Worm (Caenorhabditis elegans) whole organism, L4 larva: ENCODE results near the gene W02D7.8.

Experiments
- D1046.2 ChIP-seq: fragments of 200-800 bp; sonication (Bioruptor generic); IDR thresholded peaks from 2 replicates; pipeline ENCODE4 v1.3.6; 2022; ENCODE audit warnings: missing genetic modification characterization, missing compliant biosample characterization
- F44E2.7 ChIP-seq: fragments of 200-800 bp; sonication (Bioruptor generic); IDR thresholded peaks from 2 replicates; pipeline ENCODE4 v2.1.2; 2022; ENCODE audit warnings: missing genetic modification characterization, missing compliant biosample characterization
- R02D3.7 ChIP-seq: fragments of 150-350 bp; sonication (generic microtip); optimal IDR thresholded peaks from 3 replicates; lab custom pipeline; 2014; ENCODE audit warnings: missing biosample characterization, missing genetic modification characterization
- T20F7.1 ChIP-seq: fragments of 200-800 bp; sonication (Bioruptor generic); optimal IDR thresholded peaks from 2 replicates; lab custom pipeline; 2018; ENCODE audit warnings: mild to moderate bottlenecking, missing genetic modification characterization, missing compliant biosample characterization
- Y105C5A.15 ChIP-seq: fragments of 200-800 bp; sonication (Bioruptor generic); IDR thresholded peaks from 2 replicates; pipeline ENCODE4 v1.3.6; 2022; ENCODE audit warnings: missing genetic modification characterization, missing compliant biosample characterization
- Y48G9A.11 ChIP-seq: fragments of 200-800 bp; sonication (Bioruptor generic); IDR thresholded peaks from 2 replicates; pipeline ENCODE4 v1.3.6; 2022; ENCODE audit warnings: missing genetic modification reagents, missing genetic modification characterization, missing compliant biosample characterization
- Y5F2A.4 ChIP-seq: fragments of 200-800 bp; sonication (Bioruptor generic); optimal IDR thresholded peaks from 2 replicates; lab custom pipeline; 2018; ENCODE audit warnings: mild to moderate bottlenecking, missing genetic modification characterization, missing compliant biosample characterization
- Y75B8A.6 ChIP-seq: fragments of 200-800 bp; sonication (Bioruptor generic); IDR thresholded peaks from 2 replicates; pipeline ENCODE4 v1.3.6; 2022; ENCODE audit warnings: missing genetic modification reagents, missing genetic modification characterization, missing compliant biosample characterization
- ZK546.5 ChIP-seq, 2 experiments: sonication (generic microtip); optimal IDR thresholded peaks; 2 replicates each; lab custom pipeline; 2017; ENCODE audit warnings: missing biosample characterization in 2 of 2, missing genetic modification characterization in 2 of 2
- aly-2 ChIP-seq: sonication (generic microtip); optimal IDR thresholded peaks from 2 replicates; lab custom pipeline; 2018; ENCODE audit warnings: missing biosample characterization, missing genetic modification characterization
- ama-1 ChIP-seq: fragments of 150-350 bp; optimal IDR thresholded peaks from 2 replicates; lab custom pipeline; 2014; ENCODE audit warnings: inconsistent platforms, mixed read lengths
- attf-4 ChIP-seq: sonication (generic microtip); optimal IDR thresholded peaks from 3 replicates; lab custom pipeline; 2017; ENCODE audit warnings: missing biosample characterization, missing genetic modification characterization
- ceh-20 ChIP-seq: fragments of 200-800 bp; sonication (Bioruptor generic); IDR thresholded peaks from 2 replicates; pipeline ENCODE4 v1.3.6; 2022; ENCODE audit warnings: missing genetic modification reagents, missing genetic modification characterization, missing compliant biosample characterization
- ceh-44 ChIP-seq: fragments of 200-800 bp; sonication (Bioruptor generic); IDR thresholded peaks from 2 replicates; pipeline ENCODE4 v1.3.6; 2022; ENCODE audit warnings: missing genetic modification reagents, missing genetic modification characterization, missing compliant biosample characterization
- cey-2 ChIP-seq: sonication (generic microtip); optimal IDR thresholded peaks from 3 replicates; lab custom pipeline; 2017; ENCODE audit warnings: missing genetic modification characterization, mild to moderate bottlenecking, missing compliant biosample characterization, antibody characterized with exemption, borderline replicate concordance; ENCODE audit not compliant: insufficient read depth
- daf-16 ChIP-seq, 3 experiments: sonication (generic microtip); optimal IDR thresholded peaks; 2 replicates each; lab custom pipeline; 2016 to 2017; ENCODE audit warnings: missing genetic modification characterization in 3 of 3, missing genetic modification reagents in 3 of 3, mild to moderate bottlenecking in 2 of 3, missing compliant biosample characterization in 2 of 3, missing biosample characterization in 1 of 3, moderate library complexity in 1 of 3
- dpl-1 ChIP-seq: fragments of 150-350 bp; optimal IDR thresholded peaks from 2 replicates; lab custom pipeline; 2014; ENCODE audit warnings: missing biosample characterization, missing genetic modification reagents, missing genetic modification characterization
- egl-27 ChIP-seq: sonication (generic microtip); optimal IDR thresholded peaks from 3 replicates; lab custom pipeline; 2017; ENCODE audit warnings: missing biosample characterization, missing genetic modification reagents, missing genetic modification characterization
- fkh-10 ChIP-seq: fragments of 150-350 bp; optimal IDR thresholded peaks from 2 replicates; lab custom pipeline; 2014; ENCODE audit warnings: missing biosample characterization, missing genetic modification reagents, missing genetic modification characterization
- lim-7 ChIP-seq: fragments of 200-800 bp; sonication (Bioruptor generic); IDR thresholded peaks from 2 replicates; pipeline ENCODE4 v1.3.6; 2022; ENCODE audit warnings: missing genetic modification characterization, missing compliant biosample characterization
- lin-15B ChIP-seq: fragments of 150-350 bp; sonication (generic microtip); optimal IDR thresholded peaks from 3 replicates; lab custom pipeline; 2014; ENCODE audit warnings: missing biosample characterization, missing genetic modification characterization
- lin-29 ChIP-seq: fragments of 200-800 bp; sonication (Bioruptor generic); IDR thresholded peaks from 2 replicates; pipeline ENCODE4 v1.3.6; 2022; ENCODE audit warnings: missing genetic modification reagents, missing genetic modification characterization, missing compliant biosample characterization
- mes-2 ChIP-seq: sonication (generic microtip); optimal IDR thresholded peaks from 2 replicates; lab custom pipeline; 2016; ENCODE audit warnings: missing genotype, mild to moderate bottlenecking, missing genetic modification characterization, missing compliant biosample characterization; ENCODE audit not compliant: poor library complexity, severe bottlenecking
- mxl-2 ChIP-seq: fragments of 200-800 bp; sonication (Bioruptor generic); conservative IDR thresholded peaks from 2 replicates; pipeline ENCODE4 v1.3.6; 2022; ENCODE audit warnings: missing genetic modification reagents, missing genetic modification characterization, missing compliant biosample characterization
- mxl-3 ChIP-seq: fragments of 200-800 bp; sonication (Bioruptor generic); optimal IDR thresholded peaks from 2 replicates; lab custom pipeline; 2018; ENCODE audit warnings: mild to moderate bottlenecking, missing genetic modification characterization, missing compliant biosample characterization
- nhr-10 ChIP-seq: fragments of 150-350 bp; optimal IDR thresholded peaks from 2 replicates; lab custom pipeline; 2014; ENCODE audit warnings: missing biosample characterization, missing genetic modification characterization
- nhr-102 ChIP-seq: sonication (generic microtip); optimal IDR thresholded peaks from 2 replicates; lab custom pipeline; 2016; ENCODE audit warnings: mild to moderate bottlenecking, missing genetic modification characterization, moderate library complexity, missing compliant biosample characterization
- nhr-48 ChIP-seq: sonication (generic microtip); optimal IDR thresholded peaks from 2 replicates; lab custom pipeline; 2016; ENCODE audit warnings: mild to moderate bottlenecking, missing genetic modification characterization, missing compliant biosample characterization
- nhr-77 ChIP-seq: fragments of 150-350 bp; optimal IDR thresholded peaks from 2 replicates; lab custom pipeline; 2014; ENCODE audit warnings: missing biosample characterization, missing genetic modification characterization
- php-3 ChIP-seq: fragments of 200-800 bp; sonication (Bioruptor generic); IDR thresholded peaks from 2 replicates; pipeline ENCODE4 v1.3.6; 2022; ENCODE audit warnings: missing genetic modification reagents, missing genetic modification characterization, missing compliant biosample characterization
- pqm-1 ChIP-seq: sonication (generic microtip); optimal IDR thresholded peaks from 2 replicates; lab custom pipeline; 2017; ENCODE audit warnings: missing biosample characterization, missing genetic modification characterization
- tra-1 ChIP-seq: fragments of 200-800 bp; sonication (Bioruptor generic); IDR thresholded peaks from 2 replicates; pipeline ENCODE4 v1.3.6; 2022; ENCODE audit warnings: missing genetic modification reagents, missing genetic modification characterization, missing compliant biosample characterization
- unc-62 ChIP-seq, 3 experiments: fragments of 150-350 bp in 1 of 3; sonication (generic microtip); optimal IDR thresholded peaks in 2 of 3; peaks in 1 of 3; 1 replicate in 1 of 3; 2 replicates in 2 of 3; lab custom pipeline; 2014 to 2017; ENCODE audit warnings: missing biosample characterization in 3 of 3, missing genetic modification characterization in 3 of 3, missing genetic modification reagents in 3 of 3, missing genotype in 1 of 3
- zag-1 ChIP-seq: fragments of 150-350 bp; optimal IDR thresholded peaks from 2 replicates; lab custom pipeline; 2014; ENCODE audit warnings: missing biosample characterization, missing genetic modification characterization
- ztf-11 ChIP-seq: fragments of 150-350 bp; optimal IDR thresholded peaks from 2 replicates; lab custom pipeline; 2014; ENCODE audit warnings: missing biosample characterization, missing genetic modification characterization

Gene W02D7.8

ce11 chrV:8267275-8267674, 39.0 kb downstream of the W02D7.8 start (continued):
- TF ChIP-seq php-3 (GFP tag; lab: Robert Waterston, UW) = no peak
- peak; percentile 92 for TF ChIP-seq nhr-77 (tag; lab: Kevin White, UChicago)
- TF ChIP-seq lim-7 = no peak
- no peak for TF ChIP-seq daf-16 (GFP tag; optimal IDR thresholded peaks at IDR 0.05; lab: Kevin White, UChicago)
- peak; percentile 67 for TF ChIP-seq daf-16 (tag; optimal IDR thresholded peaks at IDR 0.05; lab: Kevin White, UChicago)
- no peak for TF ChIP-seq mxl-3 (GFP tag; lab: Kevin White, UChicago)
- TF ChIP-seq dpl-1 (GFP tag; lab: Kevin White, UChicago) = no peak
- peak; percentile 28 for TF ChIP-seq nhr-48 (tag; lab: Kevin White, UChicago)
- peak; percentile 32 for TF ChIP-seq nhr-10 (tag; lab: Kevin White, UChicago)
- no peak for TF ChIP-seq F44E2.7
- peak; percentile 93 for TF ChIP-seq pqm-1 (tag; lab: Kevin White, UChicago)

- TF ChIP-seq unc-62 (GFP tag; optimal IDR thresholded peaks at IDR 0.05 in 1 of 2; lab: Kevin White, UChicago) (peak in 1 of 2 experiments; percentile 32), unc-62 (tag; optimal IDR thresholded peaks at IDR 0.05; lab: Kevin White, UChicago) (no peak), Y105C5A.15 (no peak)
These were observed 40.0 kb downstream of the W02D7.8 start, which contains the start of gene F21F8.5 for ce11 chrV:8266232-8266631. F21F8.5 (minus strand) TSS chrV:8266332.

- no peak for TF ChIP-seq D1046.2
- TF ChIP-seq Y5F2A.4 (GFP tag; lab: Kevin White, UChicago) = no peak
- no peak for TF ChIP-seq mes-2 (tag; lab: Kevin White, UChicago)
- TF ChIP-seq lin-29 (GFP tag; lab: Robert Waterston, UW) = no peak
- no peak for TF ChIP-seq lin-15B (tag; lab: Kevin White, UChicago)
- no peak for TF ChIP-seq cey-2
- no peak for TF ChIP-seq ztf-11
- no peak for TF ChIP-seq zag-1 (tag; lab: Kevin White, UChicago)
- TF ChIP-seq aly-2 (tag; lab: Kevin White, UChicago) = no peak
- no peak for TF ChIP-seq ama-1 (lab: Kevin White, UChicago)
- no peak for TF ChIP-seq mxl-2 (GFP tag; lab: Robert Waterston, UW)
- TF ChIP-seq Y105C5A.15 = no peak
These were observed 42.3 kb downstream of the W02D7.8 start, which contains the start of gene C16D9.9 for ce11 chrV:8263941-8264340. C16D9.9 (plus strand) TSS chrV:8264241.

- TF ChIP-seq R02D3.7 (tag; lab: Kevin White, UChicago) (no peak), nhr-10 (tag; lab: Kevin White, UChicago) (no peak), tra-1 (GFP tag; lab: Robert Waterston, UW) (no peak)
These were observed 42.8 kb downstream of the W02D7.8 start, which contains the start of gene C16D9.8 for ce11 chrV:8263466-8263865. C16D9.8 (minus strand) TSS chrV:8263566.

- no peak for TF ChIP-seq Y5F2A.4 (GFP tag; lab: Kevin White, UChicago)
- TF ChIP-seq unc-62 (GFP tag; optimal IDR thresholded peaks at IDR 0.05 in 1 of 2; lab: Kevin White, UChicago) = peak in 1 of 2 experiments; percentile 94
- no peak for TF ChIP-seq unc-62 (tag; optimal IDR thresholded peaks at IDR 0.05; lab: Kevin White, UChicago)
- TF ChIP-seq nhr-77 (tag; lab: Kevin White, UChicago) = no peak
- TF ChIP-seq attf-4 (tag; lab: Kevin White, UChicago) = no peak
- TF ChIP-seq Y105C5A.15 = no peak
- TF ChIP-seq, all 104 proteins: peak for 1
These were observed 44.1 kb downstream of the W02D7.8 start for ce11 chrV:8262212-8262611.

- TF ChIP-seq ZK546.5 (tag; optimal IDR thresholded peaks at IDR 0.05; lab: Kevin White, UChicago) (no peak), Y48G9A.11 (GFP tag; lab: Robert Waterston, UW) (no peak), fkh-10 (GFP tag; lab: Kevin White, UChicago) (no peak), Y75B8A.6 (no peak), zag-1 (tag; lab: Kevin White, UChicago) (no peak), ceh-44 (no peak), egl-27 (tag; lab: Kevin White, UChicago) (no peak), T20F7.1 (GFP tag; lab: Kevin White, UChicago) (no peak), ceh-20 (GFP tag; lab: Robert Waterston, UW) (no peak), nhr-102 (tag; lab: Kevin White, UChicago) (no peak)
These were observed 47.2 kb downstream of the W02D7.8 start, which contains the start of gene C16D9.1 for ce11 chrV:8259016-8259415. C16D9.1 (plus strand) TSS chrV:8259316.
